Worm (Caenorhabditis elegans) whole organism, mixed stage, embryonic: Measurements from ENCODE around the gene W09G12.9.

Source experiments
- ceh-43 ChIP-seq: fragments of 200-800 bp; sonication (Bioruptor generic); optimal IDR thresholded peaks from 2 replicates; lab custom pipeline; 2018; ENCODE audit warnings: mild to moderate bottlenecking, missing genetic modification characterization, moderate library complexity, missing compliant biosample characterization
- mep-1 ChIP-seq: fragments of 150-350 bp; optimal IDR thresholded peaks from 2 replicates; lab custom pipeline; 2017; ENCODE audit warnings: missing biosample characterization, missing genetic modification reagents, missing genetic modification characterization, inconsistent platforms
- nhr-12 ChIP-seq: fragments of 150-350 bp; optimal IDR thresholded peaks from 2 replicates; lab custom pipeline; 2014; ENCODE audit warnings: missing biosample characterization, missing genetic modification characterization
- nhr-2 ChIP-seq: fragments of 150-350 bp; optimal IDR thresholded peaks from 2 replicates; lab custom pipeline; 2014; ENCODE audit warnings: missing biosample characterization, missing genetic modification characterization
- pha-4 ChIP-seq: fragments of 150-350 bp; optimal IDR thresholded peaks from 2 replicates; lab custom pipeline; 2018; ENCODE audit warnings: missing biosample characterization, missing genetic modification reagents, missing genetic modification characterization
- snpc-4 ChIP-seq: fragments of 150-350 bp; optimal IDR thresholded peaks from 2 replicates; lab custom pipeline; 2014; ENCODE audit warnings: missing biosample characterization, missing genetic modification characterization
- sptf-1 ChIP-seq: sonication (generic microtip); optimal IDR thresholded peaks from 2 replicates; lab custom pipeline; 2017; ENCODE audit warnings: mild to moderate bottlenecking, missing genetic modification characterization, moderate library complexity, missing compliant biosample characterization
- unc-62 ChIP-seq: fragments of 150-350 bp; optimal IDR thresholded peaks from 2 replicates; lab custom pipeline; 2014; ENCODE audit warnings: missing biosample characterization, missing genetic modification reagents, missing genetic modification characterization

DNA sequence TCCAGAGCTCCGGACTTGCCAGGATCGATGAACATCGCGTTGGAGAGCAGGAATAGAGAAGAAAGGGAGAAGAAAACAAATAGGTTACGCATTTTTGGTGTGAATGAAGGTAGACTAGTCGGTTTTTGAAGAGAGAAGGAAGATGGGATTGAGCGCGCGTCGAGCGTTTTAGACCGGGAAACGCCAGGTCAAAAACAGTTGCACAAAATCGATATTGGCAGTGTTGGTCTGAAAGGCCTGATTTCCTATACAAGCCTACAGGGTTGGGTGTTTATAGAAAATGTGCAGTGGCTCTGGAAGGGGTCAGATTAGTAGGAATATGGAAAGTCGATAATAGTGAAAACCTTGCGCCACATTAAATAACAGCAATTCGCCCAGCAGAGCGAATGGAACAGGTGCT is 11.5 kb upstream of the W09G12.9 start, which contains the start of gene dsl-2:
- TF ChIP-seq mep-1 (no peak), pha-4 (no peak), sptf-1 (tag; lab: Kevin White, UChicago) (no peak), nhr-2 (no peak), ceh-43 (GFP tag; lab: Kevin White, UChicago) (no peak), nhr-12 (no peak), snpc-4 (tag; lab: Kevin White, UChicago) (no peak), unc-62 (GFP tag; lab: Kevin White, UChicago) (no peak)
